Fruit fly (Drosophila melanogaster): ENCODE results near the gene Mhc.

Gene Mhc

DNA sequence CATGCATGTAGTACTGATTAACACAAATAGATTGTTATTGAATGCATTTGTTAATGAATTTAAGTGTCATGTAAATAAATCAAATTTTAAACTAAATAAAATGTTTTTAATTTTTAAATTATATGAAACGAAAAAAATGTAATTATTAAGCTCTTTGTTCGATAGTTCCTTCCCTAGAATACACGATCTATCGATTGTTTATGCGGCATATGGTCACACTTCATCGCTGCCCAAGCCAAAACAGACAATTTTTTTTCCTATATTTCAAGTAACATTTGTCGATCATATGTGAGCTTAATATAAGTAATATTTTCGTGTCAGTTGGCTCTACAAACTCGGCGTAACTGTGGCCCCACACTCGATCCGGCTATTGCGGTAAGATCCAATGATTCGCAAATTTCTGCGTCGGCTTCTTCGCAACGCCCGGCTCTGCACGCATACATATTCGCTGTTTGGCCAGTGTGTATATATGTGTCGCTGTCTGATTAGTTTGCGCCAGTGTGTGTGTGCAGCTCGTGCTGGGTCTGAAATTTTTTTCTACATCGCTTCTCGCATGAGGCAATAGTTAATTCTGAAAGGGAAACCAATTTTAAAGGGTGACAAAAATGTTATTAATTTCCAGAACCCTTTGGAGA lies 60.6 kb downstream of the Mhc start, which contains the start of gene AspRS-m (continued):
- TF ChIP-seq CG17385 (GFP tag; optimal IDR thresholded peaks at IDR 0.05): peak; percentile 10
- TF ChIP-seq CG9215 (GFP tag; IDR thresholded peaks at IDR 0.05): no peak
- TF ChIP-seq CG14860 (GFP tag; IDR thresholded peaks at IDR 0.05; ENCODE audit: partially characterized antibody): peak; percentile 83
- peak; percentile 75 for TF ChIP-seq Med (GFP tag)
- no peak for TF ChIP-seq br (optimal IDR thresholded peaks at IDR 0.05)
- peak; percentile 77; the same call in 1 of the 2 replicates for TF ChIP-seq tna (GFP tag; IDR thresholded peaks at IDR 0.05; ENCODE audit: partially characterized antibody)
- TF ChIP-seq bowl (GFP tag; IDR thresholded peaks at IDR 0.05): no peak
- no peak for TF ChIP-seq CG11695 (GFP tag; IDR thresholded peaks at IDR 0.05)
- peak; percentile 43; the same call in 1 of the 2 replicates for TF ChIP-seq E2f2 (GFP tag; IDR thresholded peaks at IDR 0.05)
- peak; percentile 88 for TF ChIP-seq hb (GFP tag; IDR thresholded peaks at IDR 0.05; ENCODE audit: partially characterized antibody)
- no peak for TF ChIP-seq sr (GFP tag; IDR thresholded peaks at IDR 0.05)
- TF ChIP-seq unc-4 (GFP tag; IDR thresholded peaks at IDR 0.05; ENCODE audit: partially characterized antibody): peak; percentile 80
- no peak for TF ChIP-seq CG1024 (GFP tag; IDR thresholded peaks at IDR 0.05)
- peak; percentile 81 for TF ChIP-seq CG34422 (GFP tag; IDR thresholded peaks at IDR 0.05)
- TF ChIP-seq trh (GFP tag; optimal IDR thresholded peaks at IDR 0.05): no peak
- TF ChIP-seq sim (GFP tag; IDR thresholded peaks at IDR 0.05): no peak
- TF ChIP-seq dm (GFP tag; optimal IDR thresholded peaks at IDR 0.05): peak; percentile 1
- no peak for TF ChIP-seq psq (GFP tag; optimal IDR thresholded peaks at IDR 0.05)
- TF ChIP-seq B-H2 (GFP tag; optimal IDR thresholded peaks at IDR 0.05): no peak
- peak; percentile 39 for TF ChIP-seq tin (GFP tag; optimal IDR thresholded peaks at IDR 0.05)
- TF ChIP-seq CG9932 (GFP tag; IDR thresholded peaks at IDR 0.05): peak; percentile 81
- TF ChIP-seq HmgD (GFP tag; optimal IDR thresholded peaks at IDR 0.05): no peak
- TF ChIP-seq sisA (GFP tag; IDR thresholded peaks at IDR 0.05): peak; percentile 31; the same call in 1 of the 2 replicates
- TF ChIP-seq CG30020 (tag; optimal IDR thresholded peaks at IDR 0.05): peak; percentile 11
- no peak for TF ChIP-seq Ravus (GFP tag; IDR thresholded peaks at IDR 0.05)
- peak; percentile 72 for TF ChIP-seq nerfin-1 (tag; optimal IDR thresholded peaks at IDR 0.05)
- TF ChIP-seq sc (optimal IDR thresholded peaks at IDR 0.05): no peak
- TF ChIP-seq sc (GFP tag; optimal IDR thresholded peaks at IDR 0.05): no peak
- TF ChIP-seq CG2202 (tag; optimal IDR thresholded peaks at IDR 0.05): no peak
- TF ChIP-seq CG15601 (tag; optimal IDR thresholded peaks at IDR 0.05): no peak
- peak; percentile 88 for TF ChIP-seq CG13287 (GFP tag; IDR thresholded peaks at IDR 0.05; ENCODE audit: partially characterized antibody)
- peak; percentile 37 for TF ChIP-seq gfzf (GFP tag; optimal IDR thresholded peaks at IDR 0.05)
- no peak for TF ChIP-seq twi (tag; optimal IDR thresholded peaks at IDR 0.05)
- TF ChIP-seq row (GFP tag; IDR thresholded peaks at IDR 0.05): peak; percentile 85
- TF ChIP-seq ap (GFP tag; IDR thresholded peaks at IDR 0.05): no peak
- TF ChIP-seq nmo (GFP tag; optimal IDR thresholded peaks at IDR 0.05): peak; percentile 59
- no peak for TF ChIP-seq Mad (GFP tag; optimal IDR thresholded peaks at IDR 0.05)
- TF ChIP-seq pzg (GFP tag; optimal IDR thresholded peaks at IDR 0.05): peak; percentile 44
- no peak for TF ChIP-seq Dad (GFP tag; optimal IDR thresholded peaks at IDR 0.05)
- no peak for TF ChIP-seq Gsc (GFP tag; IDR thresholded peaks at IDR 0.05)
- TF ChIP-seq sd (tag; optimal IDR thresholded peaks at IDR 0.05): peak; percentile 33
- TF ChIP-seq CG12104 (GFP tag; optimal IDR thresholded peaks at IDR 0.05): no peak
- TF ChIP-seq Dbx (GFP tag; IDR thresholded peaks at IDR 0.05): peak; percentile 44; the same call in 1 of the 3 replicates
- TF ChIP-seq Camta (GFP tag; optimal IDR thresholded peaks at IDR 0.05): no peak
- TF ChIP-seq Lpt (GFP tag; optimal IDR thresholded peaks at IDR 0.05): no peak
- TF ChIP-seq Six4 (GFP tag; optimal IDR thresholded peaks at IDR 0.05): no peak
- TF ChIP-seq CG34376 (GFP tag; optimal IDR thresholded peaks at IDR 0.05): no peak
- 0 out of 2 replicates have a peak, but pooled peaks have one; percentile 14 for TF ChIP-seq CG6272 (GFP tag; IDR thresholded peaks at IDR 0.05)
- no peak for TF ChIP-seq slp2 (GFP tag; optimal IDR thresholded peaks at IDR 0.05)
- no peak for TF ChIP-seq Doc2 (GFP tag; IDR thresholded peaks at IDR 0.05)
- peak; percentile 73 for TF ChIP-seq ato (GFP tag; IDR thresholded peaks at IDR 0.05; ENCODE audit: partially characterized antibody)
- peak; percentile 35 for TF ChIP-seq Hr3 (GFP tag; optimal IDR thresholded peaks at IDR 0.05)

Measured in whole organism, embryonic.